Worm (Caenorhabditis elegans) whole organism, late embryonic: ENCODE data around the gene pqn-35.
A peak's percentile ranks its signal among the peaks of the same experiment; 100 is the strongest.

ENCODE experiments used
- K02D7.2 ChIP-seq: sonication (generic microtip); optimal IDR thresholded peaks from 2 replicates; lab custom pipeline; 2017; ENCODE audit warnings: mild to moderate bottlenecking, missing genetic modification characterization, missing compliant biosample characterization
- T23F11.4 ChIP-seq: fragments of 200-800 bp; sonication (Bioruptor generic); optimal IDR thresholded peaks from 2 replicates; lab custom pipeline; 2018; ENCODE audit warnings: mild to moderate bottlenecking, missing genetic modification characterization, missing compliant biosample characterization
- ahr-1 ChIP-seq: sonication (generic microtip); optimal IDR thresholded peaks from 2 replicates; lab custom pipeline; 2016; ENCODE audit warnings: missing genetic modification characterization, missing compliant biosample characterization
- ceh-2 ChIP-seq: sonication (generic microtip); optimal IDR thresholded peaks from 2 replicates; lab custom pipeline; 2016; ENCODE audit warnings: missing genotype, missing genetic modification characterization, missing compliant biosample characterization
- ceh-24 ChIP-seq: sonication (generic microtip); optimal IDR thresholded peaks from 2 replicates; lab custom pipeline; 2016; ENCODE audit warnings: mild to moderate bottlenecking, missing genetic modification characterization, missing compliant biosample characterization
- ceh-30 ChIP-seq: fragments of 150-350 bp; optimal IDR thresholded peaks from 2 replicates; lab custom pipeline; 2014; ENCODE audit warnings: missing biosample characterization, missing genetic modification characterization
- ceh-31 ChIP-seq: sonication (generic microtip); optimal IDR thresholded peaks from 2 replicates; lab custom pipeline; 2016; ENCODE audit warnings: missing genetic modification characterization, missing compliant biosample characterization
- ceh-6 ChIP-seq: fragments of 200-800 bp; sonication (Bioruptor generic); optimal IDR thresholded peaks from 2 replicates; lab custom pipeline; 2018; ENCODE audit warnings: mild to moderate bottlenecking, missing genetic modification characterization, missing compliant biosample characterization
- che-1 ChIP-seq: sonication (generic microtip); optimal IDR thresholded peaks from 2 replicates; lab custom pipeline; 2016; ENCODE audit warnings: mild to moderate bottlenecking, missing genetic modification characterization, missing compliant biosample characterization
- elt-2 ChIP-seq: sonication (generic microtip); optimal IDR thresholded peaks from 2 replicates; lab custom pipeline; 2016; ENCODE audit warnings: missing genetic modification reagents, missing genetic modification characterization, missing compliant biosample characterization
- elt-4 ChIP-seq: sonication (generic microtip); optimal IDR thresholded peaks from 2 replicates; lab custom pipeline; 2016; ENCODE audit warnings: missing genetic modification characterization, missing compliant biosample characterization
- ets-4 ChIP-seq: sonication (generic microtip); optimal IDR thresholded peaks from 2 replicates; lab custom pipeline; 2016; ENCODE audit warnings: missing genetic modification characterization, missing compliant biosample characterization
- eyg-1 ChIP-seq: sonication (generic microtip); optimal IDR thresholded peaks from 2 replicates; lab custom pipeline; 2016; ENCODE audit warnings: missing genotype, missing genetic modification characterization, missing compliant biosample characterization
- fax-1 ChIP-seq: sonication (generic microtip); optimal IDR thresholded peaks from 2 replicates; lab custom pipeline; 2016; ENCODE audit warnings: missing genotype, missing genetic modification characterization, missing compliant biosample characterization
- fkh-10 ChIP-seq: fragments of 150-350 bp; optimal IDR thresholded peaks from 2 replicates; lab custom pipeline; 2014; ENCODE audit warnings: missing biosample characterization, missing genetic modification reagents, missing genetic modification characterization
- gmeb-2 ChIP-seq: sonication (generic microtip); optimal IDR thresholded peaks from 2 replicates; lab custom pipeline; 2016; ENCODE audit warnings: missing genetic modification characterization, inconsistent platforms, missing compliant biosample characterization
- hlh-15 ChIP-seq: sonication (generic microtip); optimal IDR thresholded peaks from 2 replicates; lab custom pipeline; 2016; ENCODE audit warnings: missing genetic modification characterization, missing compliant biosample characterization
- hlh-30 ChIP-seq: sonication (generic microtip); optimal IDR thresholded peaks from 2 replicates; lab custom pipeline; 2017; ENCODE audit warnings: antibody characterized with exemption, missing genetic modification characterization, missing compliant biosample characterization; ENCODE audit not compliant: insufficient read depth
- hlh-8 ChIP-seq: sonication (generic microtip); optimal IDR thresholded peaks from 2 replicates; lab custom pipeline; 2016; ENCODE audit warnings: missing genotype, missing genetic modification characterization, missing compliant biosample characterization
- lim-6 ChIP-seq: sonication (generic microtip); optimal IDR thresholded peaks from 2 replicates; lab custom pipeline; 2016; ENCODE audit warnings: missing genetic modification characterization, missing compliant biosample characterization
- lin-11 ChIP-seq: fragments of 200-800 bp; sonication (Bioruptor generic); optimal IDR thresholded peaks from 2 replicates; lab custom pipeline; 2018; ENCODE audit warnings: mild to moderate bottlenecking, missing genetic modification characterization, missing compliant biosample characterization
- madf-2 ChIP-seq: sonication (generic microtip); optimal IDR thresholded peaks from 2 replicates; lab custom pipeline; 2017; ENCODE audit warnings: missing genetic modification characterization, missing compliant biosample characterization
- nfya-1 ChIP-seq: sonication (generic microtip); optimal IDR thresholded peaks from 2 replicates; lab custom pipeline; 2017; ENCODE audit warnings: missing genetic modification characterization, mild to moderate bottlenecking, missing compliant biosample characterization, antibody characterized with exemption, moderate library complexity
- nhr-232 ChIP-seq: sonication (generic microtip); optimal IDR thresholded peaks from 2 replicates; lab custom pipeline; 2016; ENCODE audit warnings: missing genetic modification characterization, missing compliant biosample characterization
- npax-4 ChIP-seq: sonication (generic microtip); optimal IDR thresholded peaks from 2 replicates; lab custom pipeline; 2016; ENCODE audit warnings: missing genetic modification characterization, missing compliant biosample characterization
- pag-3 ChIP-seq: sonication (generic microtip); optimal IDR thresholded peaks from 2 replicates; lab custom pipeline; 2016; ENCODE audit warnings: missing compliant biosample characterization, missing genetic modification characterization, borderline replicate concordance
- pat-9 ChIP-seq: fragments of 200-800 bp; sonication (Bioruptor generic); optimal IDR thresholded peaks from 2 replicates; lab custom pipeline; 2018; ENCODE audit warnings: mild to moderate bottlenecking, missing genetic modification characterization, moderate library complexity, missing compliant biosample characterization
- pqm-1 ChIP-seq: sonication (generic microtip); optimal IDR thresholded peaks from 2 replicates; lab custom pipeline; 2016; ENCODE audit warnings: missing genetic modification characterization, missing compliant biosample characterization
- pros-1 ChIP-seq: fragments of 150-350 bp; optimal IDR thresholded peaks from 2 replicates; lab custom pipeline; 2014; ENCODE audit warnings: missing biosample characterization, missing genetic modification reagents, missing genetic modification characterization
- ref-2 ChIP-seq: sonication (generic microtip); optimal IDR thresholded peaks from 2 replicates; lab custom pipeline; 2016; ENCODE audit warnings: missing genetic modification characterization, missing compliant biosample characterization
- sdc-2 ChIP-seq: sonication (generic microtip); optimal IDR thresholded peaks from 2 replicates; lab custom pipeline; 2016; ENCODE audit warnings: missing genotype, missing genetic modification characterization, missing compliant biosample characterization
- sox-2 ChIP-seq: fragments of 200-800 bp; sonication (Bioruptor generic); IDR thresholded peaks from 2 replicates; pipeline ENCODE4 v1.3.6; 2022; ENCODE audit warnings: missing genetic modification reagents, missing genetic modification characterization, missing compliant biosample characterization
- tbx-2 ChIP-seq: sonication (generic microtip); optimal IDR thresholded peaks from 2 replicates; lab custom pipeline; 2016; ENCODE audit warnings: missing genetic modification characterization, missing compliant biosample characterization
- unc-86 ChIP-seq: sonication (generic microtip); optimal IDR thresholded peaks from 2 replicates; lab custom pipeline; 2016; ENCODE audit warnings: missing genetic modification characterization, missing compliant biosample characterization
- zip-5 ChIP-seq: sonication (generic microtip); optimal IDR thresholded peaks from 2 replicates; lab custom pipeline; 2016; ENCODE audit warnings: missing genetic modification characterization, missing compliant biosample characterization
- ztf-16 ChIP-seq: sonication (generic microtip); optimal IDR thresholded peaks from 2 replicates; lab custom pipeline; 2017; ENCODE audit warnings: missing genetic modification characterization, missing compliant biosample characterization

The pqn-35 gene

DNA sequence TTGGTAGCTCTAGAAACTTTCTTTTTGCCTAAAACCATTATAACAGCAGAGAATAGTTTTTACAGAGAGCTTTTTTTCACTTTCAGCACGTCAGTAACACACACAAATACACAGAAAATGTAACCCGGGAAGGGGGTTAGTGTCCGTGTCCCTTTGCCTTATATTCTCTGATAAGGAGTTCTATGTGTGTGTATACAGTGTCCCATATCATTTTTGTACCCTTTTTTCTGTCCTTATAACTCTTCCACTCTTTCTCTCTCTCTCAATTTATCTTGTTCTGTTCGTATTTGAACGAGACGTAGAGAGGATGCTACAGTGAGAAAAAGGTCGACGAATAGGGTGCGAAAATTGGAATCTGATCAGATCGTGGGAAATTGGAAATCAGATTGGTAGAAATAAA, 14.0 kb upstream of the pqn-35 start:
- TF ChIP-seq eyg-1 (tag; lab: Kevin White, UChicago) (no peak), elt-2 (tag; lab: Kevin White, UChicago) (peak; percentile 49), pag-3 (tag; lab: Kevin White, UChicago) (no peak)

DNA sequence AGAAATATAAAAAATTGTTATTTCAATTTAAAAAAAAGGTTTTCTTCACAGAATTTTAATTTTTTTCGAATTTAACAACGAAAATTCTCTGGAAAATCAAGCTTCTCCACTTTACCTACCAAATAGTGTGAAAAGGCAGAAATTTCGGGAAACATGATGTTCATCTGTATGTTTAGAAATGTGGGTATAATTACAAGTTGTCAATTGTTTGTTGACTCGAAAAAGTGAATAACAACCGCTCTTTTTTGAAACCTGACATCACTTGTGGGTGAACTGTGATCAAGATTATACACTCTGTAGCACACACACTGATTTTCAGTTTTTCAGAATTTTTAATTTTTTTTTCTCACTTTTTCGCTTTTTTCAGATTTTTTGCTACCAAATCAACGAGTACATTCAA, 13.0 kb upstream of the pqn-35 start:
- no peak for TF ChIP-seq hlh-30
- TF ChIP-seq T23F11.4 (GFP tag; lab: Kevin White, UChicago): no peak
- no peak for TF ChIP-seq ceh-6 (GFP tag; lab: Kevin White, UChicago)
- no peak for TF ChIP-seq ceh-30 (tag; lab: Kevin White, UChicago)
- TF ChIP-seq pat-9: no peak
- TF ChIP-seq pros-1 (tag; lab: Kevin White, UChicago): no peak
- no peak for TF ChIP-seq ahr-1 (tag; lab: Kevin White, UChicago)
- TF ChIP-seq nhr-232 (tag; lab: Kevin White, UChicago): no peak
- TF ChIP-seq fkh-10: no peak
- TF ChIP-seq che-1 (tag; lab: Kevin White, UChicago): no peak
- TF ChIP-seq pag-3 (tag; lab: Kevin White, UChicago): no peak
- no peak for TF ChIP-seq tbx-2
- TF ChIP-seq ceh-2 (tag; lab: Kevin White, UChicago): no peak
- TF ChIP-seq ztf-16: no peak
- TF ChIP-seq ceh-31 (tag; lab: Kevin White, UChicago): no peak
- no peak for TF ChIP-seq lim-6 (tag; lab: Kevin White, UChicago)
- no peak for TF ChIP-seq ref-2 (tag; lab: Kevin White, UChicago)
- TF ChIP-seq madf-2 (tag; lab: Kevin White, UChicago): no peak
- no peak for TF ChIP-seq sox-2 (GFP tag; lab: Robert Waterston, UW)

ce11 chrII:4600276-4600675, 12.5 kb upstream of the pqn-35 start:
- no peak for TF ChIP-seq ahr-1 (tag; lab: Kevin White, UChicago)
- TF ChIP-seq fax-1 (tag; lab: Kevin White, UChicago): no peak
- no peak for TF ChIP-seq ceh-24 (tag; lab: Kevin White, UChicago)
- no peak for TF ChIP-seq ceh-31 (tag; lab: Kevin White, UChicago)
- no peak for TF ChIP-seq K02D7.2 (tag; lab: Kevin White, UChicago)
- no peak for TF ChIP-seq ets-4 (tag; lab: Kevin White, UChicago)
- TF ChIP-seq gmeb-2 (tag; lab: Kevin White, UChicago): no peak
- TF ChIP-seq npax-4 (tag; lab: Kevin White, UChicago): no peak
- no peak for TF ChIP-seq sdc-2 (tag; lab: Kevin White, UChicago)
- no peak for TF ChIP-seq hlh-8 (tag; lab: Kevin White, UChicago)
- TF ChIP-seq hlh-15 (tag; lab: Kevin White, UChicago): no peak
- TF ChIP-seq lin-11 (tag; lab: Kevin White, UChicago): no peak
- no peak for TF ChIP-seq pqm-1 (tag; lab: Kevin White, UChicago)
- TF ChIP-seq zip-5: no peak
- no peak for TF ChIP-seq ceh-30 (tag; lab: Kevin White, UChicago)
- TF ChIP-seq, all 69 proteins: peak for 0

ce11 chrII:4600818-4601217, 12.0 kb upstream of the pqn-35 start:
- TF ChIP-seq elt-4 (tag; lab: Kevin White, UChicago) (no peak), eyg-1 (tag; lab: Kevin White, UChicago) (no peak), nfya-1 (tag; lab: Kevin White, UChicago) (peak; percentile 84), unc-86 (tag; lab: Kevin White, UChicago) (no peak)

- no peak for TF ChIP-seq ceh-24 (tag; lab: Kevin White, UChicago)
Observed at ce11 chrII:4601256-4601655, 11.5 kb upstream of the pqn-35 start, which contains the start of gene ipla-1. Gene ipla-1, minus strand, starts transcription at chrII:4601356.
